Fruit fly (Drosophila melanogaster) whole organism, embryonic: Measurements from ENCODE around the gene r-l.

Experiments used
- Sin3A ChIP-seq: fragments of >200 bp; optimal IDR thresholded peaks from 2 replicates; lab custom pipeline; 2018
- pan ChIP-seq, 4 experiments: fragments of >200 bp in 3 of 4; fragments of 200-800 bp in 1 of 4; sonication (Bioruptor generic) in 1 of 4; optimal IDR thresholded peaks in 3 of 4; IDR thresholded peaks in 1 of 4; 2 replicates each; pipeline versions ENCODE4 v1.3.6 to Lab custom; 2017 to 2022; ENCODE audit warnings: missing biosample characterization in 2 of 4, missing genetic modification characterization in 2 of 4, mixed read lengths in 1 of 4

- TF ChIP-seq pan (optimal IDR thresholded peaks at IDR 0.05; lab: Kevin White, UChicago) = no peak
- no peak for TF ChIP-seq pan (GFP tag; optimal IDR thresholded peaks at IDR 0.05 in 1 of 2, IDR thresholded peaks at IDR 0.05 in 1 of 2)
- no peak for TF ChIP-seq Sin3A (lab: Kevin White, UChicago)
These were observed 13.4 kb downstream of the r-l start for dm6 chr3R:21059486-21060356.
